Fruit fly (Drosophila melanogaster) whole organism, prepupa: ENCODE results near the gene CG10137.

Source experiments
- Blimp-1 ChIP-seq: fragments of 200-800 bp; sonication (Bioruptor generic); optimal IDR thresholded peaks from 3 replicates; lab custom pipeline; 2017; ENCODE audit warnings: missing biosample characterization, missing genetic modification characterization, mild to moderate bottlenecking, moderate library complexity, missing genetic modification reagents
- CG10631 ChIP-seq: fragments of 200-800 bp; sonication (Bioruptor generic); optimal IDR thresholded peaks from 2 replicates; lab custom pipeline; 2016; ENCODE audit warnings: missing biosample characterization, missing genetic modification characterization
- CG16779 ChIP-seq: fragments of 200-800 bp; sonication (Bioruptor generic); optimal IDR thresholded peaks from 3 replicates; lab custom pipeline; 2017; ENCODE audit warnings: missing biosample characterization, mild to moderate bottlenecking, missing genetic modification characterization
- CG3032 ChIP-seq: fragments of 200-800 bp; optimal IDR thresholded peaks from 2 replicates; lab custom pipeline; 2019; ENCODE audit warnings: missing biosample characterization, mild to moderate bottlenecking, missing genetic modification characterization, moderate library complexity
- CG34406 ChIP-seq: fragments of 200-800 bp; sonication (Bioruptor generic); optimal IDR thresholded peaks from 3 replicates; lab custom pipeline; 2016; ENCODE audit warnings: missing biosample characterization, missing genetic modification characterization
- CG3919 ChIP-seq: fragments of 200-800 bp; sonication (Bioruptor generic); optimal IDR thresholded peaks from 3 replicates; lab custom pipeline; 2016; ENCODE audit warnings: missing biosample characterization, missing genetic modification characterization
- CG6792 ChIP-seq: fragments of 200-800 bp; sonication (Bioruptor generic); optimal IDR thresholded peaks from 3 replicates; lab custom pipeline; 2016; ENCODE audit warnings: missing biosample characterization, missing genetic modification characterization
- CG6854 ChIP-seq: fragments of 200-800 bp; sonication (Bioruptor generic); optimal IDR thresholded peaks from 2 replicates; lab custom pipeline; 2017; ENCODE audit warnings: missing biosample characterization, mild to moderate bottlenecking, missing genetic modification characterization
- CG7368 ChIP-seq: fragments of 200-800 bp; sonication (Bioruptor generic); optimal IDR thresholded peaks from 3 replicates; lab custom pipeline; 2016; ENCODE audit warnings: missing biosample characterization, missing genetic modification characterization
- CG8632 ChIP-seq: fragments of 200-800 bp; sonication (Bioruptor generic); optimal IDR thresholded peaks from 3 replicates; lab custom pipeline; 2016; ENCODE audit warnings: missing biosample characterization, missing genetic modification characterization
- Eip75B ChIP-seq: fragments of 200-800 bp; sonication (Bioruptor generic); optimal IDR thresholded peaks from 3 replicates; lab custom pipeline; 2016; ENCODE audit warnings: missing biosample characterization, missing genetic modification characterization
- Eip78C ChIP-seq: fragments of 200-800 bp; sonication (Bioruptor generic); peaks from one replicate; lab custom pipeline; 2016; ENCODE audit warnings: missing biosample characterization, missing genetic modification characterization
- Eip93F ChIP-seq: fragments of 200-800 bp; sonication (Bioruptor generic); optimal IDR thresholded peaks from 2 replicates; lab custom pipeline; 2016; ENCODE audit warnings: missing biosample characterization, mild to moderate bottlenecking, missing genetic modification characterization
- Ets96B ChIP-seq: fragments of 200-800 bp; optimal IDR thresholded peaks from 2 replicates; lab custom pipeline; 2019; ENCODE audit warnings: missing biosample characterization, mild to moderate bottlenecking, missing genetic modification characterization, moderate library complexity
- Gug ChIP-seq: fragments of 200-800 bp; sonication (Bioruptor generic); IDR thresholded peaks from 2 replicates; pipeline ENCODE4 v1.3.6; 2022; ENCODE audit warnings: missing biosample characterization, missing genetic modification characterization
- Hr39 ChIP-seq: fragments of 200-800 bp; sonication (Bioruptor generic); optimal IDR thresholded peaks from 2 replicates; lab custom pipeline; 2016; ENCODE audit warnings: missing biosample characterization, missing genetic modification characterization
- Smox ChIP-seq: fragments of 200-800 bp; sonication (Bioruptor generic); optimal IDR thresholded peaks from 3 replicates; lab custom pipeline; 2016; ENCODE audit warnings: missing biosample characterization, missing genetic modification characterization
- Sox102F ChIP-seq: fragments of 200-800 bp; sonication (Bioruptor generic); optimal IDR thresholded peaks from 2 replicates; lab custom pipeline; 2016; ENCODE audit warnings: missing biosample characterization, mild to moderate bottlenecking, missing genetic modification characterization
- dsx ChIP-seq: fragments of 200-800 bp; optimal IDR thresholded peaks from 3 replicates; lab custom pipeline; 2019; ENCODE audit warnings: missing biosample characterization, mild to moderate bottlenecking, missing genetic modification characterization, moderate library complexity; ENCODE audit not compliant: poor library complexity, severe bottlenecking
- eg ChIP-seq: fragments of 200-800 bp; sonication (Bioruptor generic); IDR thresholded peaks from 3 replicates; pipeline ENCODE4 v1.3.6; 2022; ENCODE audit warnings: missing biosample characterization, missing genetic modification characterization
- esn ChIP-seq: fragments of 200-800 bp; sonication (Bioruptor generic); optimal IDR thresholded peaks from 2 replicates; lab custom pipeline; 2016; ENCODE audit warnings: missing biosample characterization, mild to moderate bottlenecking, missing genetic modification characterization, moderate library complexity
- fd85E ChIP-seq: fragments of 200-800 bp; sonication (Bioruptor generic); optimal IDR thresholded peaks from 3 replicates; lab custom pipeline; 2016; ENCODE audit warnings: missing biosample characterization, missing genetic modification characterization
- fkh ChIP-seq: fragments of 200-800 bp; sonication (Bioruptor generic); optimal IDR thresholded peaks from 3 replicates; lab custom pipeline; 2017; ENCODE audit warnings: missing biosample characterization, mild to moderate bottlenecking, missing genetic modification characterization, moderate library complexity
- net ChIP-seq: fragments of 200-800 bp; sonication (Bioruptor generic); optimal IDR thresholded peaks from 3 replicates; lab custom pipeline; 2016; ENCODE audit warnings: missing biosample characterization, missing genetic modification characterization
- pdm3 ChIP-seq: fragments of 200-800 bp; sonication (Bioruptor generic); optimal IDR thresholded peaks from 3 replicates; lab custom pipeline; 2016; ENCODE audit warnings: missing biosample characterization, missing genetic modification characterization
- salr ChIP-seq, 2 experiments: fragments of 200-800 bp; sonication (Bioruptor generic); optimal IDR thresholded peaks; 3 replicates each; lab custom pipeline; 2016 to 2018; ENCODE audit warnings: missing biosample characterization in 2 of 2, missing genetic modification characterization in 2 of 2, mild to moderate bottlenecking in 1 of 2
- spab ChIP-seq: fragments of 200-800 bp; sonication (Bioruptor generic); optimal IDR thresholded peaks from 2 replicates; lab custom pipeline; 2017; ENCODE audit warnings: missing biosample characterization, mild to moderate bottlenecking, missing genetic modification characterization, missing genetic modification reagents
- ss ChIP-seq, 2 experiments: fragments of 200-800 bp; sonication (Bioruptor generic); optimal IDR thresholded peaks; 2 replicates in 1 of 2; 3 replicates in 1 of 2; lab custom pipeline; 2017 to 2018; ENCODE audit warnings: mild to moderate bottlenecking in 2 of 2, missing biosample characterization in 2 of 2, missing genetic modification characterization in 2 of 2, moderate library complexity in 1 of 2
- svp ChIP-seq: fragments of 200-800 bp; sonication (Bioruptor generic); peaks from one replicate; lab custom pipeline; 2016; ENCODE audit warnings: missing biosample characterization, missing genetic modification characterization
- vri ChIP-seq: fragments of 200-800 bp; sonication (Bioruptor generic); optimal IDR thresholded peaks from 3 replicates; lab custom pipeline; 2016; ENCODE audit warnings: missing biosample characterization, mild to moderate bottlenecking, missing genetic modification characterization

The CG10137 gene

dm6 chr2L:19526316-19526715 lies at the start of gene CG10137, which contains the start of gene Dpm1:
Gene CG10137 (plus strand): TSS chr2L:19526686.
Gene Dpm1 (minus strand): TSS chr2L:19526368.
- TF ChIP-seq dsx (GFP tag; lab: Kevin White, UChicago) (no peak), Eip93F (GFP tag; lab: Kevin White, UChicago) (no peak), esn (GFP tag; lab: Kevin White, UChicago) (peak; percentile 15), CG34406 (GFP tag; lab: Kevin White, UChicago) (no peak), fkh (GFP tag; lab: Kevin White, UChicago) (no peak), eg (GFP tag; lab: Robert Waterston, UW) (no peak), CG7368 (GFP tag; lab: Kevin White, UChicago) (no peak), vri (GFP tag; lab: Kevin White, UChicago) (no peak), Ets96B (tag; lab: Kevin White, UChicago) (no peak), Eip78C (peak; percentile 40), spab (GFP tag; lab: Kevin White, UChicago) (no peak), pdm3 (GFP tag; lab: Kevin White, UChicago) (no peak), net (GFP tag; lab: Kevin White, UChicago) (no peak), Hr39 (GFP tag; lab: Kevin White, UChicago) (no peak)
- TF ChIP-seq, all 60 proteins: peak for 2

DNA sequence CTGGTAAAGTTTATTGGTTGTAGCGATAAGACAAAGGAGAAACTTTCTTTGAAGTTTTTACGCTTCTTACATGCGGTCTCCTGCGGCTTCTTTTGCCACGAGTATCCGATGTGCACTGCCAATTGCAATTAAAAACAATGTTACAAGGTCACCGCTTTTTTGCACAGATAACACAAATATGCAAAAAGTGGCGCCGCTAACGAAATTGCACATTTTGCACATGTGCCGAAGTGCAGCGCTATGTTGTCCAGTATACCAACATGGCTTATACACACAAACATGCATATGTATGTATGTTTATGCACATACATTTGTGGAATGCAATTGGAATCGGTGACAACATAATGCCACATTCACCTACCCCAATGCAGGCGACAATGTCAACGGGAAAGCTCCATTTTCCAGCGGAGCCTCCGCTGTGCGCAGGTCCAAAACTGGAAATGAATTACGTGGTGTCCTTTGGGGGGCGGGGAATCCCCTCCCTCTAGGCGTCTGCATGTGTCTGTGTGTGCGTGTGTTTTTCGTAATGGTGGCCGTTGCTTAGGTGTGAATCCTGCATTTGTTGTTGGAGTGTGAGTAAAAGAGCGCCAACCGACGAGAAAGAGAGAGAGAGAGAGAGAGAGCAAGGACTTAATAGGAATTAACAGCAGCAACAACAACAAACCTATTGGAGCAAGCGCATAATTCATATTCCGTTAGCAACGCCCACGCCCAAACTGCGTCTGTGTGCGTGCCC lies 47.1 kb upstream of the CG10137 start:
- peak; percentile 45 for TF ChIP-seq svp
- no peak for TF ChIP-seq Blimp-1 (GFP tag; lab: Kevin White, UChicago)
- TF ChIP-seq dsx (GFP tag; lab: Kevin White, UChicago) = no peak
- no peak for TF ChIP-seq salr (GFP tag; optimal IDR thresholded peaks at IDR 0.05; lab: Kevin White, UChicago)
- no peak for TF ChIP-seq eg (GFP tag; lab: Robert Waterston, UW)
- TF ChIP-seq CG3919 = no peak

DNA sequence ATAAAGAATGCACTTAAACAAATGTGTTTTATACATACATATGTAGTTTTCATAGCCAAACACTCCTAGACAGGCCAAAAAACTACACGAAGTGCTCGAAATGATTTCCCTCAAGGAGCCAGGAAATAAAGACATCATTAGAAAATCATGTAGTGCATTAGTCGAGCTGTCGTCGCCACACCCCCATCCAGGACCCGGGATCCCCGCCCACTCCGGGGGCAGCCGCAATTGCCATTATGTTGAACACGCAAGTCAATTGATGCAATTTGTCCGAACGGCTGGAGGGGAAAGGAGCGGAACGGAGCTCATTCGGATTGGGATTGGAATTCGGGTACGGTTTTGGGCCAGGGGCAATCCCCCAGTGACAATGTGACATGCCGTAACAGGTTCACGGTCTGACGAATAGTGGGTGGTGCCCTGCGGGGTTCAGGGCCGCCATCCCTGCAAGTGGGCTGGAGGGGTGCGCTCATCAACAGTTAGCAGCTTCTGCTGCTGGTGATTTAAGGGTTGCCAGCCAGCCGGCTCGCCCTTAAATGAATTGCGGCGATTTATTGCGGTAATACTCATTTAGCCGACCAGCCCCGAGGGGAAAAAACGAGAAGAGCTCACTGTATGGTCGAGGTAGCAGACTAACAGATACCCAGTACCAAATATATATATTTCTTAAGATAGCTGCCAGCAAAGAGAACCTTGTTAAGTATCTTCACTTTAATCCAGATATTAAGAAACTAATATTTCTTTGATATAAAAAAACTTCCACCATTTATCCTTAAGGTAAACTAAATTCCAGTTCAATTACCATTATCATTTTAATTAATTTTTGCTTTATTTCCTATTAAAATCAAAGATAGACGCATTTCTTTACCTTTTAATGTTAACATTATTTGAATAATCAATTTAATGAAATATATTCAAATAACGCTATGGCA lies 45.8 kb upstream of the CG10137 start:
- no peak for TF ChIP-seq CG7368 (GFP tag; lab: Kevin White, UChicago)
- TF ChIP-seq salr (GFP tag; optimal IDR thresholded peaks at IDR 0.05; lab: Kevin White, UChicago) = no peak
- no peak for TF ChIP-seq Sox102F
- TF ChIP-seq Blimp-1 (GFP tag; lab: Kevin White, UChicago) = no peak
- TF ChIP-seq svp = peak; percentile 23
- no peak for TF ChIP-seq eg (GFP tag; lab: Robert Waterston, UW)
- TF ChIP-seq ss (GFP tag; optimal IDR thresholded peaks at IDR 0.05; lab: Kevin White, UChicago) = no peak

dm6 chr2L:19484539-19484938 lies 41.9 kb upstream of the CG10137 start, which contains the start of the genes CG10195 and CG13084:
Gene CG10195 (minus strand): TSS chr2L:19484705.
Gene CG13084 (plus strand): TSS chr2L:19484930.
- no peak for TF ChIP-seq Gug (GFP tag; lab: Robert Waterston, UW)
- no peak for TF ChIP-seq CG10631 (GFP tag; lab: Kevin White, UChicago)
- TF ChIP-seq CG3032 = no peak
- TF ChIP-seq CG8632 (GFP tag; lab: Kevin White, UChicago) = no peak
- TF ChIP-seq CG6792 (GFP tag; lab: Kevin White, UChicago) = no peak
- no peak for TF ChIP-seq dsx (GFP tag; lab: Kevin White, UChicago)
- no peak for TF ChIP-seq Smox
- TF ChIP-seq CG6854 (GFP tag; lab: Kevin White, UChicago) = no peak
- no peak for TF ChIP-seq spab (GFP tag; lab: Kevin White, UChicago)
- TF ChIP-seq Eip75B (GFP tag; lab: Kevin White, UChicago) = no peak
- no peak for TF ChIP-seq fd85E
- TF ChIP-seq CG34406 (GFP tag; lab: Kevin White, UChicago) = no peak
- TF ChIP-seq CG16779 (tag; lab: Kevin White, UChicago) = no peak
- no peak for TF ChIP-seq Eip78C
